Worm (Caenorhabditis elegans): ENCODE data around the gene T24C4.3.

- TF ChIP-seq F49E8.2 (tag; optimal IDR thresholded peaks at IDR 0.05; ENCODE audit: borderline replicate concordance) (no peak), ceh-28 (tag; optimal IDR thresholded peaks at IDR 0.05) (no peak)
Observed at ce11 chrIII:900134-900533, 27.9 kb upstream of the T24C4.3 start.
